Worm (Caenorhabditis elegans) whole organism, late embryonic: ENCODE results near the gene C36C9.6.

Source experiments
- K09A11.1 ChIP-seq: sonication (generic microtip); optimal IDR thresholded peaks from 2 replicates; lab custom pipeline; 2017; ENCODE audit warnings: antibody characterized with exemption, mild to moderate bottlenecking, missing genetic modification characterization, missing compliant biosample characterization; ENCODE audit not compliant: insufficient read depth
- ahr-1 ChIP-seq: sonication (generic microtip); optimal IDR thresholded peaks from 2 replicates; lab custom pipeline; 2016; ENCODE audit warnings: missing genetic modification characterization, missing compliant biosample characterization
- ama-1 ChIP-seq: fragments of 150-350 bp; optimal IDR thresholded peaks from 2 replicates; lab custom pipeline; 2014
- ceh-45 ChIP-seq: fragments of 200-800 bp; sonication (Bioruptor generic); IDR thresholded peaks from 2 replicates; pipeline ENCODE4 v1.3.6; 2022; ENCODE audit warnings: missing genetic modification reagents, missing genetic modification characterization, missing compliant biosample characterization
- ceh-9 ChIP-seq: sonication (generic microtip); optimal IDR thresholded peaks from 2 replicates; lab custom pipeline; 2016; ENCODE audit warnings: mild to moderate bottlenecking, missing genetic modification characterization, inconsistent platforms, missing compliant biosample characterization
- dmd-4 ChIP-seq: sonication (generic microtip); optimal IDR thresholded peaks from 2 replicates; lab custom pipeline; 2016; ENCODE audit warnings: borderline replicate concordance, missing genetic modification characterization, missing compliant biosample characterization
- gmeb-2 ChIP-seq: sonication (generic microtip); optimal IDR thresholded peaks from 2 replicates; lab custom pipeline; 2016; ENCODE audit warnings: missing genetic modification characterization, inconsistent platforms, missing compliant biosample characterization
- hlh-13 ChIP-seq: fragments of 200-800 bp; sonication (Bioruptor generic); optimal IDR thresholded peaks from 2 replicates; lab custom pipeline; 2018; ENCODE audit warnings: mild to moderate bottlenecking, missing genetic modification characterization, missing compliant biosample characterization
- hlh-30 ChIP-seq: sonication (generic microtip); optimal IDR thresholded peaks from 2 replicates; lab custom pipeline; 2017; ENCODE audit warnings: antibody characterized with exemption, missing genetic modification characterization, missing compliant biosample characterization; ENCODE audit not compliant: insufficient read depth
- nfya-1 ChIP-seq: sonication (generic microtip); optimal IDR thresholded peaks from 2 replicates; lab custom pipeline; 2017; ENCODE audit warnings: missing genetic modification characterization, mild to moderate bottlenecking, missing compliant biosample characterization, antibody characterized with exemption, moderate library complexity
- npax-4 ChIP-seq: sonication (generic microtip); optimal IDR thresholded peaks from 2 replicates; lab custom pipeline; 2016; ENCODE audit warnings: missing genetic modification characterization, missing compliant biosample characterization
- sdc-2 ChIP-seq: sonication (generic microtip); optimal IDR thresholded peaks from 2 replicates; lab custom pipeline; 2016; ENCODE audit warnings: missing genotype, missing genetic modification characterization, missing compliant biosample characterization

Gene C36C9.6

ce11 chrX:1654146-1654545 lies 36.6 kb downstream of the C36C9.6 start, which contains the start of gene ZK380.6:
ZK380.6 (plus strand) TSS chrX:1654446.
- TF ChIP-seq hlh-13 (GFP tag; lab: Kevin White, UChicago) (no peak), sdc-2 (peak; percentile 19), ceh-45 (GFP tag; lab: Robert Waterston, UW) (0 out of 2 replicates have a peak, but pooled peaks have one; percentile 11)

ce11 chrX:1651668-1652067 lies 39.1 kb downstream of the C36C9.6 start, which contains the start of gene ZK380.4:
ZK380.4 (minus strand) TSS chrX:1651994.
- no peak for TF ChIP-seq ama-1 (lab: Kevin White, UChicago)
- TF ChIP-seq nfya-1 (tag; lab: Kevin White, UChicago) = no peak
- no peak for TF ChIP-seq hlh-30
- TF ChIP-seq npax-4 (tag; lab: Kevin White, UChicago) = no peak
- no peak for TF ChIP-seq ceh-9 (tag; lab: Kevin White, UChicago)
- TF ChIP-seq ahr-1 (tag; lab: Kevin White, UChicago) = no peak

DNA sequence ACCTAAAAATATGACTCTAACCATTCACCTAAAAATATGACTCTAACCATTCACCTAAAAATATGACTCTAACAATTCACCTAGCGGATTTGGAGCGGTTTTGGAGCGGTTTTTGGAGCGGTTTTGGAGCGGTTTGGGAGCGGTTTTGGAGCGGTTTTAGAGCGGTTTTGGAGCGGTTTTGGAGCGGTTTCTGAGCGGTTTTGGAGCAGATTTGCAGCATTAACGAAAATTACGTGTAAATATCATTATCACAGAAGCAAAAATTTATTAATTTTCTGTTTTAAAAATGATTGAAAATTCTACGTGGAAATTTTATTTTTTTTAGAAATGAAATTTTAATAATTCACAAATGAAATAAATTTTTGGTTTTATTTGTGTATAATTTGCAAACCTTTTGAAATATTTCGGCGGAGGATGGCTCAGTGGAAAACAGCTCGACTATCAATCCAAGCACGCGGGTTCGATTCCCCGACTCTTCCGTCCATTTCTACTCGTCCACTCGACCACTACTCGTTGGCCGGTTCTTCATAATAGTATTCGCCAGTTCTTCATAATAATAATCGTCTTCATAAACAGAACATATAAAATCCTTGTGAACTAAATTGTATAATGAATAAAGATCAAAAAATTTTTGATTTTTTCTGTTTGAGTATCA lies 47.2 kb downstream of the C36C9.6 start:
- no peak for TF ChIP-seq dmd-4 (tag; lab: Kevin White, UChicago)
- no peak for TF ChIP-seq K09A11.1 (tag; lab: Kevin White, UChicago)
- no peak for TF ChIP-seq gmeb-2 (tag; lab: Kevin White, UChicago)
- TF ChIP-seq ceh-45 (GFP tag; lab: Robert Waterston, UW) = no peak
- no peak for TF ChIP-seq hlh-13 (GFP tag; lab: Kevin White, UChicago)
